Worm (Caenorhabditis elegans) whole organism, late embryonic: ENCODE results near the gene bgnt-1.2.

Source experiments
- fkh-10 ChIP-seq: fragments of 150-350 bp; optimal IDR thresholded peaks from 2 replicates; lab custom pipeline; 2014; ENCODE audit warnings: missing biosample characterization, missing genetic modification reagents, missing genetic modification characterization
- pha-4 ChIP-seq: fragments of 150-350 bp; optimal IDR thresholded peaks from 2 replicates; lab custom pipeline; 2018; ENCODE audit warnings: missing biosample characterization, missing genetic modification reagents, missing genetic modification characterization
- sox-4 ChIP-seq: sonication (generic microtip); optimal IDR thresholded peaks from 2 replicates; lab custom pipeline; 2017; ENCODE audit warnings: mild to moderate bottlenecking, missing genetic modification characterization, inconsistent platforms, missing compliant biosample characterization
- syd-9 ChIP-seq: sonication (generic microtip); optimal IDR thresholded peaks from 2 replicates; lab custom pipeline; 2016; ENCODE audit warnings: mild to moderate bottlenecking, missing genetic modification characterization, moderate library complexity, missing compliant biosample characterization
- unc-55 ChIP-seq: sonication (generic microtip); optimal IDR thresholded peaks from 2 replicates; lab custom pipeline; 2017; ENCODE audit warnings: missing biosample characterization, missing genetic modification reagents, missing genetic modification characterization

DNA sequence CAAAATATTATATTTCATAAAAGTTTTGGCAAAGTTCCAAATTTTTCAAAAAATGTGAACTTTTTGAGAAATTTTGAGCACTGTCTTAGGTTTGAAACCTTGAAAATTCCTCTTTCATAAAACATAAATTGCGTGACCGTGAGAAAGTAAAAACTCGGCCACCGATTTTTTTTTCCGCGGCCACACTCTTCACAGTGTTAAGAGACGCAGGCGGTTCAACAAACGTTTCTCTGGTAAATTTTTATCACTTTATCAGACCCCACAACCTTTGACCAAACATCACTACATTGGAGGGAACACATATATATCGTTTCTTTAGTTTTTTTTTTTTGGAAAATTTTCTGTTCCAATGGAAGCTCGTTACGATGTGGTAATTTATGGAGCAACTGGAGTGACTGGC is 4.0 kb upstream of the bgnt-1.2 start, which contains the start of gene F22F7.2:
- TF ChIP-seq sox-4 (tag; lab: Kevin White, UChicago) (no peak), fkh-10 (no peak), pha-4 (tag; lab: Kevin White, UChicago) (no peak), unc-55 (GFP tag; lab: Kevin White, UChicago) (no peak), syd-9 (tag; lab: Kevin White, UChicago) (no peak)
